Worm (Caenorhabditis elegans): ENCODE results near the gene nhr-179.

Gene nhr-179

ce11 chrV:1600561-1601088 is 18.0 kb downstream of the nhr-179 start, which contains the start of gene F16B4.2:
TSS of gene F16B4.2 (plus strand) at chrV:1601038.
- TF ChIP-seq snpc-4 (tag; optimal IDR thresholded peaks at IDR 0.05) (no peak), aly-2 (tag; optimal IDR thresholded peaks at IDR 0.05) (no peak), unc-62 (GFP tag; optimal IDR thresholded peaks at IDR 0.05) (no peak), hmg-11 (tag; optimal IDR thresholded peaks at IDR 0.05) (peak; percentile 13), lin-15B (tag; optimal IDR thresholded peaks at IDR 0.05) (no peak)

DNA sequence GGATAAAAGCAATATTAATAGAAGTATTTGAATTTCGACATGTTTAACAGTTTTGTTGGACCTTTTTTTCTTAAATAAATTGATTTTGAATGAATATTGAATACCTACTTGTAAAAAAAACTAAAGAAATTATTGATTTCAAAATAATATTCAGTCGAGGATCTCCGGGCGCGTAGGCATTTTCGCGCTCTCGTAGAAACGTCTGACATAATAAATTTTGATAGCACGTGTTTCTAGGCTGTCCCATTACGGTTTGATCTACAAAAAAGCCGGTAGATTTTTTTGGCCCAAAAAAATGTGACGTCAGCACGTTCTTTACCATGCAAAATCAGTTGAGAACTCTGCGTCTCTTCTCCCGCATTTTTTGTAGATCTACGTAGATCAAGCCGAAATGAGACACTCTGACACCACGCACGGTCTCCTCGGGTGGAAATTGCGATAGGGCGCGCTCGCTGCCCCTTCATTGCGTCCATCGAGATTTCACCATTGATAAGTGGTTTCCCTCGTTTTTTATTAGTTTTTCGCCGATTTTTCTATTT is 24.0 kb downstream of the nhr-179 start:
- no peak for TF ChIP-seq mml-1 (tag; optimal IDR thresholded peaks at IDR 0.05)
- peak; percentile 65 for TF ChIP-seq nhr-23 (tag; optimal IDR thresholded peaks at IDR 0.05)
- no peak for TF ChIP-seq ceh-16 (tag; optimal IDR thresholded peaks at IDR 0.05)
- peak; percentile 54 for TF ChIP-seq nhr-43 (tag; optimal IDR thresholded peaks at IDR 0.05; ENCODE audit: poor library complexity, severe bottlenecking)

DNA sequence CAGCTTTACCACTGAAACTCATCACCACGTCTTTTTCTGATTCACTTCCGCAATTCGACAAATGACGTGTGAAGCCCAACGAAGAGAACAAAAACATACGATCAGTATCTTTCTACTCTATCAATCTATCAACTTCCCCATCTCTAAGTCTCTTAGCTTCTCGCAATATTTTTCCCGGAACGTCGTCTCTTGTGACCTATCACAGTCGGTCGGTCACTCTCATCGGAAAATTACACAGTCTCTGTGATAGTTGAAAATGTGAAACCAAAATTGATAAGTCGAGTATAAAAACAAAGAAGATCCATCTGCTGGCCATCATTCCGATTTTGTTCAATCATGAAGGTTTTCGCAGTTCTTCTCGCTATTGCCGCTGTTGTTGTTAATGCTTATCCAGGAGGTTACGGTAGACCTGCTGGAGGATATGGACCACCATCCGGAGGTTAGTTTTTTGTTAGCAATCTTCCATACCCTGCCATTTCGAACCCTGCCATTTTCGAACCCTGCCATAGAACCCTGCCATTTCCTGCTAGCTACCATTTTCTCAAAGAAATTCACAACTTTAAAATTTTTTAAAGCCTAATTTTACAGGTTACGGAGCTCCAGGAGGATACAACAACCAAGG is 24.8 kb downstream of the nhr-179 start, which contains the start of gene F16B4.4:
F16B4.4 (plus strand) TSS at position 221 of the 622 bp plus-strand sequence.
- TF ChIP-seq elt-1 (tag; optimal IDR thresholded peaks at IDR 0.05): no peak
- no peak for TF ChIP-seq ceh-16 (tag; optimal IDR thresholded peaks at IDR 0.05)
- TF ChIP-seq ama-1 (optimal IDR thresholded peaks at IDR 0.05): peak; percentile 63
- TF ChIP-seq ceh-28 (tag; optimal IDR thresholded peaks at IDR 0.05): peak; percentile 39
- TF ChIP-seq tbx-2 (tag; optimal IDR thresholded peaks at IDR 0.05): no peak
- TF ChIP-seq ztf-11 (tag; optimal IDR thresholded peaks at IDR 0.05): no peak
- no peak for TF ChIP-seq nhr-28 (tag; optimal IDR thresholded peaks at IDR 0.05)
- no peak for TF ChIP-seq fkh-2 (tag; optimal IDR thresholded peaks at IDR 0.05)
- TF ChIP-seq lsy-12 (tag; optimal IDR thresholded peaks at IDR 0.05): peak; percentile 5
- TF ChIP-seq nhr-25 (tag; optimal IDR thresholded peaks at IDR 0.05): peak; percentile 46
- peak; percentile 66 for TF ChIP-seq nhr-43 (tag; optimal IDR thresholded peaks at IDR 0.05; ENCODE audit: poor library complexity, severe bottlenecking)
- no peak for TF ChIP-seq nhr-77 (tag; optimal IDR thresholded peaks at IDR 0.05)
- TF ChIP-seq skn-1 (tag; optimal IDR thresholded peaks at IDR 0.05): no peak
- TF ChIP-seq egl-5 (tag; optimal IDR thresholded peaks at IDR 0.05): no peak
- no peak for TF ChIP-seq ceh-82 (tag; optimal IDR thresholded peaks at IDR 0.05)
- peak; percentile 19 for TF ChIP-seq nhr-23 (tag; optimal IDR thresholded peaks at IDR 0.05)

DNA sequence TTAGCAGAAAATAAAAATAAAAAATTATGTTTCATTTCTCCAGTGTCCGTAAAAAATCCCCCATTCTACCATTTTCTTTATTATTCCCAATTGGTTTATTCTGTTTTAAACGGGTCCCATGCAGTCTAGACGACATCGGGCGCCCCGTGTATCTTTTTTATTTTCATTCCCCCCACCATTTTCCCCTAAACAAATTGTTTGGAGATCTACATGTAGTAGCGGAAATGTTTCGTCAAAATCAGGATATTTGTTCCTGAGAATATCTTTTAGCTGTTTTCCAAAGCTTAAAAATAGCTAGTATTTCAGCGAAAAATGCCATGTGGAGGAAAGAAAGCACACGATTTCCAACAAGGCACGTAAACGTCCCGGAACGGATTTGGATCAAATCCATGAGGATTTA is 30.5 kb downstream of the nhr-179 start, which contains the start of gene F16B4.5:
F16B4.5 (plus strand) TSS at position 301 of the 400 bp plus-strand sequence.
- TF ChIP-seq hmg-11 (tag; optimal IDR thresholded peaks at IDR 0.05): no peak
- TF ChIP-seq lin-15B (tag; optimal IDR thresholded peaks at IDR 0.05): no peak
- TF ChIP-seq R02D3.7 (tag; optimal IDR thresholded peaks at IDR 0.05): no peak
- no peak for TF ChIP-seq nhr-11 (tag; optimal IDR thresholded peaks at IDR 0.05)
- TF ChIP-seq elt-2 (tag; optimal IDR thresholded peaks at IDR 0.05): no peak
- TF ChIP-seq fkh-10 (GFP tag; optimal IDR thresholded peaks at IDR 0.05): no peak
- TF ChIP-seq fkh-2 (tag; optimal IDR thresholded peaks at IDR 0.05): no peak
- TF ChIP-seq jun-1 (tag; optimal IDR thresholded peaks at IDR 0.05): no peak
- no peak for TF ChIP-seq nhr-28 (tag; optimal IDR thresholded peaks at IDR 0.05)

ce11 chrV:1586906-1587305 is 31.8 kb downstream of the nhr-179 start, which contains the start of gene F16B4.6:
TSS of gene F16B4.6 (plus strand) at chrV:1587206.
- TF ChIP-seq nhr-12 (tag; optimal IDR thresholded peaks at IDR 0.05) (no peak), ceh-28 (tag; optimal IDR thresholded peaks at IDR 0.05) (no peak), unc-39 (tag; optimal IDR thresholded peaks at IDR 0.05) (no peak), lsy-12 (tag; optimal IDR thresholded peaks at IDR 0.05) (no peak), mml-1 (tag; optimal IDR thresholded peaks at IDR 0.05) (no peak), nhr-11 (tag; optimal IDR thresholded peaks at IDR 0.05) (no peak), skn-1 (tag; optimal IDR thresholded peaks at IDR 0.05) (no peak), ceh-16 (tag; optimal IDR thresholded peaks at IDR 0.05) (no peak), tbx-2 (tag; optimal IDR thresholded peaks at IDR 0.05) (no peak), jun-1 (tag; optimal IDR thresholded peaks at IDR 0.05) (no peak), R02D3.7 (tag; optimal IDR thresholded peaks at IDR 0.05) (no peak)

- no peak for TF ChIP-seq nhr-77 (tag; optimal IDR thresholded peaks at IDR 0.05)
- no peak for TF ChIP-seq skn-1 (tag; optimal IDR thresholded peaks at IDR 0.05)
- TF ChIP-seq hmg-11 (tag; optimal IDR thresholded peaks at IDR 0.05): no peak
- no peak for TF ChIP-seq aly-2 (tag; optimal IDR thresholded peaks at IDR 0.05)
- no peak for TF ChIP-seq ceh-28 (tag; optimal IDR thresholded peaks at IDR 0.05)
- no peak for TF ChIP-seq ama-1 (optimal IDR thresholded peaks at IDR 0.05)
- no peak for TF ChIP-seq ceh-16 (tag; optimal IDR thresholded peaks at IDR 0.05)
- TF ChIP-seq nhr-28 (tag; optimal IDR thresholded peaks at IDR 0.05): no peak
- no peak for TF ChIP-seq daf-12 (tag; optimal IDR thresholded peaks at IDR 0.05)
- TF ChIP-seq nhr-25 (tag; optimal IDR thresholded peaks at IDR 0.05): no peak
- no peak for TF ChIP-seq nhr-12 (tag; optimal IDR thresholded peaks at IDR 0.05)
- TF ChIP-seq tbx-2 (tag; optimal IDR thresholded peaks at IDR 0.05): no peak
- TF ChIP-seq mml-1 (tag; optimal IDR thresholded peaks at IDR 0.05): no peak
- TF ChIP-seq R02D3.7 (tag; optimal IDR thresholded peaks at IDR 0.05): no peak
- TF ChIP-seq nfya-1 (tag; optimal IDR thresholded peaks at IDR 0.05; ENCODE audit: insufficient read depth): no peak
- no peak for TF ChIP-seq ceh-82 (tag; optimal IDR thresholded peaks at IDR 0.05)
- no peak for TF ChIP-seq lin-15B (tag; optimal IDR thresholded peaks at IDR 0.05)
- TF ChIP-seq jun-1 (tag; optimal IDR thresholded peaks at IDR 0.05): no peak
- TF ChIP-seq elt-3 (tag; optimal IDR thresholded peaks at IDR 0.05): no peak
Measured at ce11 chrV:1585411-1585810, 33.2 kb downstream of the nhr-179 start, which contains the start of gene F16B4.7. TSS of gene F16B4.7 (plus strand) at chrV:1585711.

Data from whole organism, L3 larva.